Fruit fly (Drosophila melanogaster) whole organism, embryonic: Measurements from ENCODE around the gene CG9240.
A peak's percentile ranks its signal among the peaks of the same experiment; 100 is the strongest.

Experiments used
- Abd-B ChIP-seq: fragments of 200-800 bp; sonication (Bioruptor generic); optimal IDR thresholded peaks from 2 replicates; lab custom pipeline; 2018; ENCODE audit warnings: missing biosample characterization, mild to moderate bottlenecking, missing genetic modification characterization, moderate library complexity
- CG10267 ChIP-seq: fragments of 200-800 bp; sonication (Bioruptor generic); optimal IDR thresholded peaks from 2 replicates; lab custom pipeline; 2018; ENCODE audit warnings: missing biosample characterization, mild to moderate bottlenecking, missing genetic modification characterization, moderate library complexity
- CG10366 ChIP-seq: fragments of 200-800 bp; sonication (Bioruptor generic); IDR thresholded peaks from 2 replicates; pipeline ENCODE4 v1.3.6; 2022; ENCODE audit warnings: missing biosample characterization, missing genetic modification characterization
- CG10462 ChIP-seq: fragments of 200-800 bp; sonication (Bioruptor generic); optimal IDR thresholded peaks from 2 replicates; lab custom pipeline; 2016; ENCODE audit warnings: missing biosample characterization, missing genetic modification characterization
- CG10543 ChIP-seq: fragments of 200-800 bp; sonication (Bioruptor generic); optimal IDR thresholded peaks from 3 replicates; lab custom pipeline; 2017; ENCODE audit warnings: missing biosample characterization, mild to moderate bottlenecking, missing genetic modification characterization, moderate library complexity
- CG13296 ChIP-seq: fragments of 200-800 bp; sonication (Bioruptor generic); optimal IDR thresholded peaks from 3 replicates; lab custom pipeline; 2018; ENCODE audit warnings: missing biosample characterization, mild to moderate bottlenecking, missing genetic modification characterization
- CG13424 ChIP-seq: fragments of 200-800 bp; sonication (Bioruptor generic); optimal IDR thresholded peaks from 2 replicates; lab custom pipeline; 2019; ENCODE audit warnings: missing biosample characterization, mild to moderate bottlenecking, missing genetic modification characterization, moderate library complexity
- CG13624 ChIP-seq: fragments of 200-800 bp; sonication (Bioruptor generic); optimal IDR thresholded peaks from 2 replicates; lab custom pipeline; 2016; ENCODE audit warnings: missing biosample characterization, missing genetic modification characterization
- CG13775 ChIP-seq: fragments of 200-800 bp; sonication (Bioruptor generic); optimal IDR thresholded peaks from 3 replicates; lab custom pipeline; 2017; ENCODE audit warnings: missing biosample characterization, mild to moderate bottlenecking, missing genetic modification characterization
- CG14441 ChIP-seq: fragments of 200-800 bp; sonication (Bioruptor generic); IDR thresholded peaks from 2 replicates; pipeline ENCODE4 v1.3.6; 2022; ENCODE audit warnings: missing biosample characterization, missing genetic modification characterization
- CG15269 ChIP-seq: fragments of 200-800 bp; sonication (Bioruptor generic); optimal IDR thresholded peaks from 2 replicates; lab custom pipeline; 2018; ENCODE audit warnings: missing biosample characterization, mild to moderate bottlenecking, missing genetic modification characterization, moderate library complexity
- CG17829 ChIP-seq: fragments of 200-800 bp; optimal IDR thresholded peaks from 2 replicates; lab custom pipeline; 2019; ENCODE audit warnings: missing biosample characterization, mild to moderate bottlenecking, missing genetic modification characterization, moderate library complexity
- CG18262 ChIP-seq: fragments of 200-800 bp; optimal IDR thresholded peaks from 3 replicates; lab custom pipeline; 2019; ENCODE audit warnings: missing biosample characterization, mild to moderate bottlenecking, missing genetic modification characterization, moderate library complexity
- CG18619 ChIP-seq: fragments of 200-800 bp; sonication (Bioruptor generic); optimal IDR thresholded peaks from 3 replicates; lab custom pipeline; 2017; ENCODE audit warnings: missing biosample characterization, mild to moderate bottlenecking, missing genetic modification characterization
- CG2120 ChIP-seq: fragments of 200-800 bp; sonication (Bioruptor generic); optimal IDR thresholded peaks from 3 replicates; lab custom pipeline; 2016; ENCODE audit warnings: missing biosample characterization, missing genetic modification characterization
- CG2678 ChIP-seq: fragments of 200-800 bp; sonication (Bioruptor generic); optimal IDR thresholded peaks from 3 replicates; lab custom pipeline; 2019; ENCODE audit warnings: missing biosample characterization, mild to moderate bottlenecking, missing genetic modification characterization, moderate library complexity
- CG31441 ChIP-seq: fragments of 200-800 bp; sonication (Bioruptor generic); IDR thresholded peaks from 2 replicates; pipeline ENCODE4 v1.3.6; 2022; ENCODE audit warnings: missing biosample characterization, missing genetic modification characterization
- CG4617 ChIP-seq: fragments of 200-800 bp; sonication (Bioruptor generic); optimal IDR thresholded peaks from 3 replicates; lab custom pipeline; 2016; ENCODE audit warnings: missing biosample characterization, missing genetic modification characterization, borderline replicate concordance
- CG4820 ChIP-seq: fragments of 200-800 bp; sonication (Bioruptor generic); optimal IDR thresholded peaks from 3 replicates; lab custom pipeline; 2016; ENCODE audit warnings: missing biosample characterization, missing genetic modification characterization
- CG6272 ChIP-seq: fragments of 200-800 bp; sonication (Bioruptor generic); IDR thresholded peaks from 2 replicates; pipeline ENCODE4 v1.3.6; 2022; ENCODE audit warnings: missing biosample characterization, missing genetic modification characterization
- CG7786 ChIP-seq: fragments of 200-800 bp; sonication (Bioruptor generic); optimal IDR thresholded peaks from 2 replicates; lab custom pipeline; 2016; ENCODE audit warnings: missing biosample characterization, missing genetic modification characterization
- CG8944 ChIP-seq: fragments of 200-800 bp; sonication (Bioruptor generic); optimal IDR thresholded peaks from 3 replicates; lab custom pipeline; 2016; ENCODE audit warnings: missing biosample characterization, missing genetic modification characterization
- CG9727 ChIP-seq: fragments of 200-800 bp; sonication (Bioruptor generic); optimal IDR thresholded peaks from 3 replicates; lab custom pipeline; 2017; ENCODE audit warnings: missing biosample characterization, mild to moderate bottlenecking, missing genetic modification characterization
- CG9876 ChIP-seq: fragments of 200-800 bp; sonication (Bioruptor generic); optimal IDR thresholded peaks from 2 replicates; lab custom pipeline; 2016; ENCODE audit warnings: missing biosample characterization, missing genetic modification characterization
- CG9932 ChIP-seq: fragments of 200-800 bp; sonication (Bioruptor generic); IDR thresholded peaks from 2 replicates; pipeline ENCODE4 v1.3.6; 2022; ENCODE audit warnings: missing biosample characterization, missing genetic modification characterization
- D19A ChIP-seq: fragments of 200-800 bp; optimal IDR thresholded peaks from 3 replicates; lab custom pipeline; 2019; ENCODE audit warnings: missing biosample characterization, mild to moderate bottlenecking, missing genetic modification characterization, moderate library complexity
- E2f2 ChIP-seq: fragments of 200-800 bp; sonication (Bioruptor generic); IDR thresholded peaks from 2 replicates; pipeline ENCODE4 v1.3.6; 2022; ENCODE audit warnings: missing biosample characterization, missing genetic modification characterization
- HLH4C ChIP-seq: fragments of 200-800 bp; sonication (Bioruptor generic); IDR thresholded peaks from 3 replicates; pipeline ENCODE4 v1.3.6; 2022; ENCODE audit warnings: missing biosample characterization, missing genetic modification characterization; ENCODE audit not compliant: partially characterized antibody
- HLH54F ChIP-seq: fragments of 200-800 bp; sonication (Bioruptor generic); optimal IDR thresholded peaks from 3 replicates; lab custom pipeline; 2016; ENCODE audit warnings: missing biosample characterization, missing genetic modification characterization
- Hr3 ChIP-seq: fragments of 200-800 bp; sonication (Bioruptor generic); optimal IDR thresholded peaks from 3 replicates; lab custom pipeline; 2016; ENCODE audit warnings: missing biosample characterization, missing genetic modification characterization
- Hr51 ChIP-seq, 2 experiments: fragments of 200-800 bp; sonication (Bioruptor generic); optimal IDR thresholded peaks; 2 replicates in 1 of 2; 3 replicates in 1 of 2; lab custom pipeline; 2016 to 2018; ENCODE audit warnings: missing biosample characterization in 2 of 2, missing genetic modification characterization in 2 of 2, mild to moderate bottlenecking in 1 of 2, moderate library complexity in 1 of 2
- NfI ChIP-seq: fragments of 200-800 bp; sonication (Bioruptor generic); optimal IDR thresholded peaks from 3 replicates; lab custom pipeline; 2018; ENCODE audit warnings: missing biosample characterization, mild to moderate bottlenecking, missing genetic modification characterization, moderate library complexity
- Pdp1 ChIP-seq, 2 experiments: fragments of 200-800 bp; sonication (Bioruptor generic); optimal IDR thresholded peaks; 3 replicates each; lab custom pipeline; 2016; ENCODE audit warnings: missing biosample characterization in 2 of 2, missing genetic modification characterization in 2 of 2, mild to moderate bottlenecking in 1 of 2, moderate library complexity in 1 of 2
- Ptx1 ChIP-seq: fragments of 200-800 bp; sonication (Bioruptor generic); IDR thresholded peaks from 2 replicates; pipeline ENCODE4 v1.3.6; 2022; ENCODE audit warnings: missing biosample characterization, missing genetic modification characterization
- Scr ChIP-seq: fragments of 200-800 bp; sonication (Bioruptor generic); IDR thresholded peaks from 2 replicates; pipeline ENCODE4 v1.3.6; 2022; ENCODE audit warnings: missing biosample characterization, missing genetic modification characterization; ENCODE audit not compliant: partially characterized antibody
- Sin3A ChIP-seq: fragments of >200 bp; optimal IDR thresholded peaks from 2 replicates; lab custom pipeline; 2018
- bab2 ChIP-seq: fragments of 200-800 bp; sonication (Bioruptor generic); optimal IDR thresholded peaks from 2 replicates; lab custom pipeline; 2016; ENCODE audit warnings: missing biosample characterization, missing genetic modification characterization
- bbx ChIP-seq: fragments of 200-800 bp; sonication (Bioruptor generic); IDR thresholded peaks from 2 replicates; pipeline ENCODE4 v1.3.6; 2022; ENCODE audit warnings: missing biosample characterization, missing genetic modification characterization; ENCODE audit not compliant: partially characterized antibody
- cad ChIP-seq: fragments of >200 bp; optimal IDR thresholded peaks from 2 replicates; lab custom pipeline; 2017; ENCODE audit warnings: missing biosample characterization, missing genetic modification characterization
- exex ChIP-seq: fragments of 200-800 bp; sonication (Bioruptor generic); optimal IDR thresholded peaks from 4 replicates; lab custom pipeline; 2018; ENCODE audit warnings: missing biosample characterization, mild to moderate bottlenecking, missing genetic modification characterization, moderate library complexity
- ind ChIP-seq: fragments of 200-800 bp; sonication (Bioruptor generic); optimal IDR thresholded peaks from 3 replicates; lab custom pipeline; 2016; ENCODE audit warnings: missing biosample characterization, missing genetic modification characterization
- prd ChIP-seq, 3 experiments: fragments of >200 bp in 2 of 3; fragments of 200-800 bp in 1 of 3; sonication (Bioruptor generic) in 1 of 3; optimal IDR thresholded peaks in 2 of 3; IDR thresholded peaks in 1 of 3; 2 replicates in 2 of 3; 3 replicates in 1 of 3; pipeline versions ENCODE4 v1.3.6 to Lab custom; 2017 to 2022; ENCODE audit warnings: missing biosample characterization in 1 of 3, missing genetic modification characterization in 1 of 3
- salm ChIP-seq: fragments of 200-800 bp; sonication (Bioruptor generic); optimal IDR thresholded peaks from 2 replicates; lab custom pipeline; 2018; ENCODE audit warnings: missing biosample characterization, mild to moderate bottlenecking, missing genetic modification characterization
- sim ChIP-seq: fragments of 200-800 bp; sonication (Bioruptor generic); IDR thresholded peaks from 2 replicates; pipeline ENCODE4 v1.3.6; 2022; ENCODE audit warnings: missing biosample characterization, missing genetic modification characterization
- ssp ChIP-seq: fragments of 200-800 bp; sonication (Bioruptor generic); IDR thresholded peaks from 2 replicates; pipeline ENCODE4 v1.3.6; 2022; ENCODE audit warnings: missing biosample characterization, missing genetic modification characterization
- trem ChIP-seq: fragments of 200-800 bp; optimal IDR thresholded peaks from 3 replicates; lab custom pipeline; 2019; ENCODE audit warnings: missing biosample characterization, mild to moderate bottlenecking, missing genetic modification characterization, moderate library complexity
- unpg ChIP-seq: fragments of 200-800 bp; sonication (Bioruptor generic); optimal IDR thresholded peaks from 3 replicates; lab custom pipeline; 2018; ENCODE audit warnings: missing biosample characterization, mild to moderate bottlenecking, missing genetic modification characterization, moderate library complexity
- zfh2 ChIP-seq: fragments of 200-800 bp; sonication (Bioruptor generic); optimal IDR thresholded peaks from 2 replicates; lab custom pipeline; 2016; ENCODE audit warnings: missing biosample characterization, missing genetic modification characterization

The CG9240 gene

DNA sequence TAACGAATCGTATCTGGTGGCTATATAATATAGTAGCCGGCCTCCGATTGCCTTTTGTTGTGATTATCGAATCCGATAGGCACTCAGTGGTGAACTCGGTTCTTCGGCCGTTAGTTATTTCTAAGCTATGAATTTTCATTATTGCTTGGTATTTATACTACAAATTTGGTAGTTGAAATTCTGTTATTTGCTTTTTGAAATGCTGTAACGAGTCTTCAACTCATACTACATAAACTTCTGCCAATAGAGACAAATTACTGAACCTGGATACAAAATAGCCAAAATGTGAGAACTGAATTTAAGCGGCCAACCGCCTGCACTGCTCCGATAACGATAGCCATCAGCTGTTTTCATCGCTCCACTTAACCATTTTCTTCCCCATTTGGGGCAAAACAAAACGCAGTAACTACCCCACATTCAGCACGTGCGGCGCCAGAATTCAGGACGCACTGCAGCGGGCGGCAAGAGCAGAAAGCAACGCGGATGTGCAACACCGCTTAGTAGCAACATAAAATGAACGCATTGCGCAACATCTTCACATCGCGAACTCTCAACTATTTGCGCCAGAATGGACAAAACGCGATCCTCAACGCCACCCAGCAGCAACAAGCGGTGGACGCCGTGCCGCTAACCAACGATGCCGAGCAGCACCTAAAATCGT is 38.0 kb upstream of the CG9240 start, which contains the start of the genes CG11679 and CG8206 (continued):
- TF ChIP-seq HLH4C (GFP tag; lab: Robert Waterston, UW) (peak; percentile 53; the same call in 2 of the 3 replicates), CG18619 (peak; percentile 9), CG18262 (peak; percentile 29), Hr3 (GFP tag; lab: Kevin White, UChicago) (peak; percentile 14), CG9932 (GFP tag; lab: Robert Waterston, UW) (peak; percentile 61), ind (peak; percentile 30), HLH54F (GFP tag; lab: Kevin White, UChicago) (peak; percentile 39), CG13424 (tag; lab: Kevin White, UChicago) (peak; percentile 56), CG13624 (GFP tag; lab: Kevin White, UChicago) (peak; percentile 43), CG10267 (tag; lab: Kevin White, UChicago) (peak; percentile 22), CG13775 (peak; percentile 37), CG14441 (GFP tag; lab: Robert Waterston, UW) (peak; percentile 45; the same call in 1 of the 2 replicates), cad (no peak), CG15269 (tag; lab: Kevin White, UChicago) (peak; percentile 32), E2f2 (GFP tag; lab: Robert Waterston, UW) (0 out of 2 replicates have a peak, but pooled peaks have one; percentile 17), CG7786 (GFP tag; lab: Kevin White, UChicago) (peak; percentile 54), CG2678 (peak; percentile 60), CG4617 (GFP tag; lab: Kevin White, UChicago) (peak; percentile 5), Ptx1 (GFP tag; lab: Robert Waterston, UW) (peak; percentile 40; the same call in 1 of the 2 replicates), CG17829 (tag; lab: Kevin White, UChicago) (peak; percentile 23), trem (tag; lab: Kevin White, UChicago) (peak; percentile 49), ssp (GFP tag; lab: Robert Waterston, UW) (peak; percentile 30; the same call in 1 of the 2 replicates), exex (peak; percentile 26), Scr (peak; percentile 54), CG6272 (GFP tag; lab: Robert Waterston, UW) (0 out of 2 replicates have a peak, but pooled peaks have one; percentile 8), CG10543 (GFP tag; lab: Kevin White, UChicago) (peak; percentile 34), prd (optimal IDR thresholded peaks at IDR 0.05; lab: Kevin White, UChicago) (no peak), prd (GFP tag; IDR thresholded peaks at IDR 0.05; lab: Robert Waterston, UW) (peak; percentile 47; the same call in 1 of the 3 replicates), CG10366 (no peak), unpg (GFP tag; lab: Kevin White, UChicago) (peak; percentile 15), D19A (no peak), CG4820 (GFP tag; lab: Kevin White, UChicago) (peak; percentile 35), zfh2 (peak; percentile 47), CG8944 (peak; percentile 67), CG10462 (no peak), Hr51 (GFP tag; optimal IDR thresholded peaks at IDR 0.05; lab: Kevin White, UChicago) (no peak), CG9876 (GFP tag; lab: Kevin White, UChicago) (no peak), bbx (GFP tag; lab: Robert Waterston, UW) (peak; percentile 32; the same call in 1 of the 2 replicates), Sin3A (lab: Kevin White, UChicago) (peak; percentile 60), CG31441 (GFP tag; lab: Robert Waterston, UW) (no peak), NfI (peak; percentile 39), Pdp1 (GFP tag; optimal IDR thresholded peaks at IDR 0.05; lab: Kevin White, UChicago) (peak; percentile 38 to 62), CG2120 (peak; percentile 66), CG9727 (peak; percentile 20), Abd-B (GFP tag; lab: Kevin White, UChicago) (peak; percentile 37), bab2 (peak; percentile 21), CG13296 (peak; percentile 31), salm (peak; percentile 5), sim (GFP tag; lab: Robert Waterston, UW) (no peak)
